Fruit fly (Drosophila melanogaster) whole organism, embryonic: Measurements from ENCODE around the gene CG6294.

Experiments used
- CG13775 ChIP-seq: fragments of 200-800 bp; sonication (Bioruptor generic); optimal IDR thresholded peaks from 3 replicates; lab custom pipeline; 2017; ENCODE audit warnings: missing biosample characterization, mild to moderate bottlenecking, missing genetic modification characterization
- CG18262 ChIP-seq: fragments of 200-800 bp; optimal IDR thresholded peaks from 3 replicates; lab custom pipeline; 2019; ENCODE audit warnings: missing biosample characterization, mild to moderate bottlenecking, missing genetic modification characterization, moderate library complexity
- CG2875 ChIP-seq: fragments of 200-800 bp; sonication (Bioruptor generic); optimal IDR thresholded peaks from 2 replicates; lab custom pipeline; 2017; ENCODE audit warnings: missing biosample characterization, mild to moderate bottlenecking, missing genetic modification characterization, missing genetic modification reagents
- CG33213 ChIP-seq: fragments of 200-800 bp; sonication (Bioruptor generic); optimal IDR thresholded peaks from 3 replicates; lab custom pipeline; 2016; ENCODE audit warnings: missing biosample characterization, missing genetic modification characterization
- CG4328 ChIP-seq: fragments of 200-800 bp; sonication (Bioruptor generic); optimal IDR thresholded peaks from 3 replicates; lab custom pipeline; 2017; ENCODE audit warnings: missing biosample characterization, missing genetic modification reagents, missing genetic modification characterization
- CG6175 ChIP-seq: fragments of 200-800 bp; sonication (Bioruptor generic); IDR thresholded peaks from 3 replicates; pipeline ENCODE4 v1.3.6; 2022; ENCODE audit warnings: missing biosample characterization, missing genetic modification characterization
- Hr39 ChIP-seq: fragments of >200 bp; optimal IDR thresholded peaks from 2 replicates; lab custom pipeline; 2017
- Rx ChIP-seq: fragments of 200-800 bp; sonication (Bioruptor generic); IDR thresholded peaks from 2 replicates; pipeline ENCODE4 v1.3.6; 2022; ENCODE audit warnings: missing biosample characterization, missing genetic modification characterization
- ara ChIP-seq: fragments of 200-800 bp; sonication (Bioruptor generic); IDR thresholded peaks from 2 replicates; pipeline ENCODE4 v1.3.6; 2022; ENCODE audit warnings: missing biosample characterization, missing genetic modification characterization
- dmrt11E ChIP-seq: fragments of 200-800 bp; sonication (Bioruptor generic); optimal IDR thresholded peaks from 3 replicates; lab custom pipeline; 2018; ENCODE audit warnings: missing biosample characterization, mild to moderate bottlenecking, missing genetic modification characterization, moderate library complexity
- hbn ChIP-seq: fragments of 200-800 bp; sonication (Bioruptor generic); IDR thresholded peaks from 2 replicates; pipeline ENCODE4 v1.3.6; 2022; ENCODE audit warnings: missing biosample characterization, missing genetic modification characterization; ENCODE audit not compliant: partially characterized antibody
- insv ChIP-seq, 2 experiments: fragments of 200-800 bp; sonication (Bioruptor generic); optimal IDR thresholded peaks; 3 replicates each; lab custom pipeline; 2016 to 2018; ENCODE audit warnings: missing biosample characterization in 2 of 2, missing genetic modification characterization in 2 of 2
- pan ChIP-seq, 4 experiments: fragments of >200 bp in 3 of 4; fragments of 200-800 bp in 1 of 4; sonication (Bioruptor generic) in 1 of 4; optimal IDR thresholded peaks in 3 of 4; IDR thresholded peaks in 1 of 4; 2 replicates each; pipeline versions ENCODE4 v1.3.6 to Lab custom; 2017 to 2022; ENCODE audit warnings: missing biosample characterization in 2 of 4, missing genetic modification characterization in 2 of 4, mixed read lengths in 1 of 4
- zen2 ChIP-seq: fragments of 200-800 bp; sonication (Bioruptor generic); IDR thresholded peaks from 3 replicates; pipeline ENCODE4 v1.3.6; 2022; ENCODE audit warnings: missing biosample characterization, missing genetic modification characterization; ENCODE audit not compliant: partially characterized antibody

dm6 chrX:15475367-15475789, 12.9 kb downstream of the CG6294 start, which contains the start of gene mh:
- no peak for TF ChIP-seq CG18262
- TF ChIP-seq CG6175 (GFP tag; lab: Robert Waterston, UW): no peak
- TF ChIP-seq hbn (GFP tag; lab: Robert Waterston, UW): peak; percentile 21; the same call in 1 of the 2 replicates
- TF ChIP-seq CG2875 (GFP tag; lab: Kevin White, UChicago): no peak
- TF ChIP-seq CG4328 (GFP tag; lab: Kevin White, UChicago): no peak
- TF ChIP-seq Rx: no peak
- peak; percentile 64 for TF ChIP-seq CG13775 (GFP tag; lab: Kevin White, UChicago)
- TF ChIP-seq dmrt11E (tag; lab: Kevin White, UChicago): no peak
- no peak for TF ChIP-seq pan (optimal IDR thresholded peaks at IDR 0.05; lab: Kevin White, UChicago)
- TF ChIP-seq pan (GFP tag; optimal IDR thresholded peaks at IDR 0.05 in 1 of 2, IDR thresholded peaks at IDR 0.05 in 1 of 2): no peak
- no peak for TF ChIP-seq CG33213 (GFP tag; lab: Kevin White, UChicago)
- TF ChIP-seq zen2 (GFP tag; lab: Robert Waterston, UW): no peak
- TF ChIP-seq Hr39 (lab: Kevin White, UChicago): no peak
- TF ChIP-seq insv (GFP tag; optimal IDR thresholded peaks at IDR 0.05; lab: Kevin White, UChicago): no peak
- TF ChIP-seq ara (GFP tag; lab: Robert Waterston, UW): no peak
